Fruit fly (Drosophila melanogaster): ENCODE measurements around the gene CG34451.

DNA sequence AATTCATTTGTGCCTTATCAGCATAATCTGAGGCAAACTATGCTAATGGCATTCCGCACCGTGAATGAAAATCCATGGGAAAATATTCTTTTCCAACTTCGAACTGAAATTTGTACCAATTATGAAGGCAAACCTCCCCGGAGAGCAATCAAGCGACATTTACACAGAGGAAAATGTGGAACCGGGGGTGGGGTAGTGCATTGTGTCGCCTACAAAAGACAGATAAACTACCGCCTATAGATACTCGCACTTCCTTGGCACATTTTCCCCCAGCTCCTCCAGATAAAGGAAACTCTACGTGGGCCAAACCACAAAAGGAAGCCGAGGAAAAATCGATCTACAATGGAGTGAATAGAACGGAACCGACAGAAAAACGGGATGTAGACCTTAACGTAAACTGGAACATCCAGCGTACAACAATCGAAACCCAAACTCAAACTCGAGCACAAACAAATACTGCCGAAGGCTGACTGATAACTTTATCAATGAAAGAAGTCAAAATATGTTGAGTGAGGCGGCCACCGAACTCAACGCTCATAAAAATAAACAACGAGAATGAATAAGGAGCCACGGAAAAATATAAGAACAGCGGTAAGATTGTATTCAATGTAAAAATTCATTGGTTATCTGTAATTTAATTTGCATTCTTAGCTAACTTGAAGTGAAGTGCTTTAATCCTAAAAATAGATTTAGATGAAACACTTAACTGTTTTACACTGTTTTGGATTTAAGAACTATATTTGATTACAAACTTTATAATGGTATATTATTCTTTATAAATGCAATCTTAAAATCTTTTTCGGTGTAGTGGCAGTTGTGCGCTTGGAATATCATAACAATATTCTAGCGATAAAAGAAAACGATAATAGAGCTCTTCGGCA lies 917 bp downstream of the CG34451 start:
- TF ChIP-seq psq (optimal IDR thresholded peaks at IDR 0.05): no peak
- no peak for TF ChIP-seq Dll (optimal IDR thresholded peaks at IDR 0.05)
- TF ChIP-seq usp (GFP tag; optimal IDR thresholded peaks at IDR 0.05): no peak
- TF ChIP-seq CG8478 (optimal IDR thresholded peaks at IDR 0.05): no peak

Data from whole organism.